Worm (Caenorhabditis elegans) whole organism, midembryonic: ENCODE measurements around the gene oac-46.

ENCODE experiments used
- T22C8.4 ChIP-seq: fragments of 200-800 bp; sonication (Bioruptor generic); IDR thresholded peaks from 2 replicates; pipeline ENCODE4 v1.3.6; 2022; ENCODE audit warnings: missing genetic modification characterization, missing compliant biosample characterization
- cog-1 ChIP-seq: sonication (generic microtip); optimal IDR thresholded peaks from 2 replicates; lab custom pipeline; 2016; ENCODE audit warnings: missing genetic modification characterization, missing compliant biosample characterization
- flt-1 ChIP-seq: fragments of 200-800 bp; sonication (Bioruptor generic); IDR thresholded peaks from 2 replicates; pipeline ENCODE4 v1.3.6; 2022; ENCODE audit warnings: missing genetic modification characterization, missing compliant biosample characterization
- klf-2 ChIP-seq: fragments of 200-800 bp; sonication (Bioruptor generic); conservative IDR thresholded peaks from 2 replicates; pipeline ENCODE4 v1.3.6; 2022; ENCODE audit warnings: missing genetic modification reagents, missing genetic modification characterization, missing compliant biosample characterization
- med-1 ChIP-seq: sonication (generic microtip); optimal IDR thresholded peaks from 2 replicates; lab custom pipeline; 2017; ENCODE audit warnings: missing genetic modification characterization, mild to moderate bottlenecking, missing compliant biosample characterization, antibody characterized with exemption, missing genetic modification reagents; ENCODE audit not compliant: insufficient read depth
- ref-1 ChIP-seq: fragments of 200-800 bp; sonication (Bioruptor generic); conservative IDR thresholded peaks from 2 replicates; pipeline ENCODE4 v1.3.6; 2022; ENCODE audit warnings: missing genetic modification reagents, missing genetic modification characterization, missing compliant biosample characterization
- tab-1 ChIP-seq: fragments of 200-800 bp; sonication (Bioruptor generic); IDR thresholded peaks from 2 replicates; pipeline ENCODE4 v1.3.6; 2022; ENCODE audit warnings: missing genetic modification characterization, missing compliant biosample characterization
- ztf-23 ChIP-seq: fragments of 200-800 bp; sonication (Bioruptor generic); IDR thresholded peaks from 2 replicates; pipeline ENCODE4 v1.3.6; 2022; ENCODE audit warnings: missing genetic modification reagents, missing genetic modification characterization, missing compliant biosample characterization
- ztf-29 ChIP-seq: fragments of 200-800 bp; sonication (Bioruptor generic); IDR thresholded peaks from 2 replicates; pipeline ENCODE4 v1.3.6; 2022; ENCODE audit warnings: missing genetic modification reagents, missing genetic modification characterization, missing compliant biosample characterization

The oac-46 gene

ce11 chrII:8865078-8865477, 13.2 kb upstream of the oac-46 start, which contains the start of gene npr-20:
npr-20 (minus strand) TSS chrII:8865178.
- TF ChIP-seq cog-1 (tag; lab: Kevin White, UChicago) (no peak), tab-1 (GFP tag; lab: Robert Waterston, UW) (no peak), flt-1 (no peak), klf-2 (GFP tag; lab: Robert Waterston, UW) (no peak), med-1 (no peak), ref-1 (no peak), T22C8.4 (GFP tag; lab: Robert Waterston, UW) (no peak), ztf-29 (GFP tag; lab: Robert Waterston, UW) (no peak), ztf-23 (GFP tag; lab: Robert Waterston, UW) (no peak)

ce11 chrII:8859596-8859995, 7.7 kb upstream of the oac-46 start, which contains the start of gene snb-6:
snb-6 (minus strand) TSS chrII:8859696.
- TF ChIP-seq tab-1 (GFP tag; lab: Robert Waterston, UW), result no peak
- no peak for TF ChIP-seq cog-1 (tag; lab: Kevin White, UChicago)
- TF ChIP-seq ztf-29 (GFP tag; lab: Robert Waterston, UW), result no peak
- TF ChIP-seq med-1, result no peak
- no peak for TF ChIP-seq klf-2 (GFP tag; lab: Robert Waterston, UW)
- TF ChIP-seq ztf-23 (GFP tag; lab: Robert Waterston, UW), result no peak
- TF ChIP-seq ref-1, result no peak
- no peak for TF ChIP-seq flt-1
- no peak for TF ChIP-seq T22C8.4 (GFP tag; lab: Robert Waterston, UW)

ce11 chrII:8857074-8857473, 5.2 kb upstream of the oac-46 start:
- TF ChIP-seq klf-2 (GFP tag; lab: Robert Waterston, UW) (no peak), ref-1 (no peak), T22C8.4 (GFP tag; lab: Robert Waterston, UW) (no peak), cog-1 (tag; lab: Kevin White, UChicago) (no peak), med-1 (no peak), ztf-23 (GFP tag; lab: Robert Waterston, UW) (no peak), ztf-29 (GFP tag; lab: Robert Waterston, UW) (no peak), flt-1 (no peak)

ce11 chrII:8856524-8856923, 4.6 kb upstream of the oac-46 start:
- TF ChIP-seq tab-1 (GFP tag; lab: Robert Waterston, UW) (no peak), med-1 (no peak), ref-1 (no peak), ztf-23 (GFP tag; lab: Robert Waterston, UW) (no peak), flt-1 (no peak), ztf-29 (GFP tag; lab: Robert Waterston, UW) (no peak), T22C8.4 (GFP tag; lab: Robert Waterston, UW) (no peak), klf-2 (GFP tag; lab: Robert Waterston, UW) (no peak), cog-1 (tag; lab: Kevin White, UChicago) (no peak)

ce11 chrII:8854874-8855273, 3.0 kb upstream of the oac-46 start:
- TF ChIP-seq med-1 (no peak), tab-1 (GFP tag; lab: Robert Waterston, UW) (no peak), flt-1 (no peak), cog-1 (tag; lab: Kevin White, UChicago) (no peak), ztf-29 (GFP tag; lab: Robert Waterston, UW) (no peak), T22C8.4 (GFP tag; lab: Robert Waterston, UW) (no peak), ztf-23 (GFP tag; lab: Robert Waterston, UW) (no peak), ref-1 (no peak), klf-2 (GFP tag; lab: Robert Waterston, UW) (no peak)

ce11 chrII:8853960-8854359, 2.1 kb upstream of the oac-46 start:
- TF ChIP-seq ztf-23 (GFP tag; lab: Robert Waterston, UW) (no peak), T22C8.4 (GFP tag; lab: Robert Waterston, UW) (no peak), klf-2 (GFP tag; lab: Robert Waterston, UW) (no peak), med-1 (no peak), ztf-29 (GFP tag; lab: Robert Waterston, UW) (no peak), tab-1 (GFP tag; lab: Robert Waterston, UW) (no peak), cog-1 (tag; lab: Kevin White, UChicago) (no peak)

- no peak for TF ChIP-seq T22C8.4 (GFP tag; lab: Robert Waterston, UW)
- TF ChIP-seq ref-1, result no peak
- TF ChIP-seq cog-1 (tag; lab: Kevin White, UChicago), result no peak
- TF ChIP-seq med-1, result no peak
- TF ChIP-seq klf-2 (GFP tag; lab: Robert Waterston, UW), result no peak
- no peak for TF ChIP-seq tab-1 (GFP tag; lab: Robert Waterston, UW)
- no peak for TF ChIP-seq flt-1
- TF ChIP-seq ztf-29 (GFP tag; lab: Robert Waterston, UW), result no peak
- TF ChIP-seq ztf-23 (GFP tag; lab: Robert Waterston, UW), result no peak
Observed at ce11 chrII:8853238-8853637, 1.3 kb upstream of the oac-46 start.

- no peak for TF ChIP-seq T22C8.4 (GFP tag; lab: Robert Waterston, UW)
- TF ChIP-seq klf-2 (GFP tag; lab: Robert Waterston, UW), result no peak
- no peak for TF ChIP-seq ztf-23 (GFP tag; lab: Robert Waterston, UW)
- TF ChIP-seq med-1, result no peak
- TF ChIP-seq flt-1, result no peak
- no peak for TF ChIP-seq ztf-29 (GFP tag; lab: Robert Waterston, UW)
- TF ChIP-seq ref-1, result no peak
Observed at ce11 chrII:8848984-8849383, 2.9 kb downstream of the oac-46 start.

- no peak for TF ChIP-seq ztf-29 (GFP tag; lab: Robert Waterston, UW)
- TF ChIP-seq klf-2 (GFP tag; lab: Robert Waterston, UW), result no peak
- TF ChIP-seq cog-1 (tag; lab: Kevin White, UChicago), result no peak
- no peak for TF ChIP-seq T22C8.4 (GFP tag; lab: Robert Waterston, UW)
- no peak for TF ChIP-seq ztf-23 (GFP tag; lab: Robert Waterston, UW)
- TF ChIP-seq tab-1 (GFP tag; lab: Robert Waterston, UW), result no peak
- TF ChIP-seq flt-1, result no peak
- TF ChIP-seq ref-1, result no peak
- TF ChIP-seq med-1, result no peak
Observed at ce11 chrII:8845932-8846331, 6.0 kb downstream of the oac-46 start.

- no peak for TF ChIP-seq med-1
- TF ChIP-seq T22C8.4 (GFP tag; lab: Robert Waterston, UW), result no peak
- TF ChIP-seq cog-1 (tag; lab: Kevin White, UChicago), result no peak
- TF ChIP-seq ztf-29 (GFP tag; lab: Robert Waterston, UW), result no peak
- TF ChIP-seq ref-1, result no peak
- no peak for TF ChIP-seq klf-2 (GFP tag; lab: Robert Waterston, UW)
- no peak for TF ChIP-seq flt-1
Observed at ce11 chrII:8845298-8845697, 6.6 kb downstream of the oac-46 start, which contains the start of gene agxt-1. agxt-1 (plus strand) TSS chrII:8845598.
